Fruit fly (Drosophila melanogaster): ENCODE results near the gene Qsox4.

Qsox4 gene

DNA sequence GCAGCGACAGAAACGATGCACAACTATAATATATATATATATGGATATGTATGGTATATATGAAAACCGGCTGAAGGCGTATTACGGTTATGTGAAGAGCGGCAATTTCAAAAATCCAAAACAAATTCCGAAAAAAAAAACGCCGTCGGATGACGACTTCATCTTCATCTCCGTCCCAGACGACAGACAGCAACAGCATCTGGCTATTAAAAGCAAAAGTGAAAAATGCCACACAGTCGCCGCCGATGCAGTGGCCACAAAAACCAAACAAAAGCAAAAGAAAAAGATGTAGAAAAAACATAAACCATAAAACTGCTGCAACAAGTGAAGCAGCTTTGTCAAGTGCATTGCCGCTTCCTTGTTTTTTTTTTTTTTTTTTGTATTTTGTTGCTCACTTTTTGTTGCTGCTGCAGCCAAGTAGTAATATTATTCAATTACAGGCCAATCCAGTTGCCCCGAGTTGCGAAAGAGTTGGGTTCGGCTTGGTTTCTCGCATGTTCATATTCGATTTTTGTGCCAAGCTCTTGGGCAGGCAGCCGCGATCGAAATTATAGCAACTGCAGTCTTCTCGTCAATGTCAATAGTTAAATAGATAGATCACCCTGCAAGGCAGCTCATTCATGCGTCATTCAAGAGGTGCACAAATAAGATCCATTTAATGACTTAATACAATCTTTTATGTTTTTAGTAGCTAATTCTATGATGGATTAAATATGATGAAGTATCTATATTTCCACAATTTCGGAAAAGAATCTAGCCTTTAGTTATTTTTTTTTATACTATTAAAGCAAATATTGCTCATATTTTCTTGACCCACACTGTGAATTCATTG is 32.2 kb downstream of the Qsox4 start (continued):
- TF ChIP-seq fd102C (GFP tag; optimal IDR thresholded peaks at IDR 0.05) (no peak), cwo (GFP tag; optimal IDR thresholded peaks at IDR 0.05) (no peak), CG18599 (GFP tag; optimal IDR thresholded peaks at IDR 0.05) (no peak), otp (GFP tag; IDR thresholded peaks at IDR 0.05) (no peak), Ptx1 (GFP tag; IDR thresholded peaks at IDR 0.05) (no peak), CG30431 (GFP tag; optimal IDR thresholded peaks at IDR 0.05) (no peak), dysf (GFP tag; IDR thresholded peaks at IDR 0.05) (no peak), emc (GFP tag; optimal IDR thresholded peaks at IDR 0.05) (no peak), CG4730 (GFP tag; IDR thresholded peaks at IDR 0.05) (no peak), insv (GFP tag; optimal IDR thresholded peaks at IDR 0.05) (no peak), CG13624 (GFP tag; optimal IDR thresholded peaks at IDR 0.05) (no peak), CG12219 (GFP tag; optimal IDR thresholded peaks at IDR 0.05) (no peak), CG10431 (GFP tag; optimal IDR thresholded peaks at IDR 0.05) (no peak), pb (GFP tag; optimal IDR thresholded peaks at IDR 0.05) (no peak), Hey (tag; optimal IDR thresholded peaks at IDR 0.05) (no peak), Oli (tag; optimal IDR thresholded peaks at IDR 0.05) (peak; percentile 27), CG14860 (GFP tag; IDR thresholded peaks at IDR 0.05; ENCODE audit: partially characterized antibody) (no peak), D (optimal IDR thresholded peaks at IDR 0.05) (no peak), D (GFP tag; optimal IDR thresholded peaks at IDR 0.05) (no peak), D19A (tag; optimal IDR thresholded peaks at IDR 0.05) (no peak), pfk (GFP tag; optimal IDR thresholded peaks at IDR 0.05) (no peak), CG16863 (GFP tag; optimal IDR thresholded peaks at IDR 0.05) (no peak), zfh1 (GFP tag; IDR thresholded peaks at IDR 0.05) (peak; percentile 39; the same call in 1 of the 3 replicates), CG30403 (GFP tag; optimal IDR thresholded peaks at IDR 0.05) (peak; percentile 15), CG6791 (GFP tag; IDR thresholded peaks at IDR 0.05; ENCODE audit: partially characterized antibody) (no peak), CkIIα-i1 (GFP tag; IDR thresholded peaks at IDR 0.05) (no peak), CG7839 (tag; optimal IDR thresholded peaks at IDR 0.05) (peak; percentile 14), Sox100B (GFP tag; optimal IDR thresholded peaks at IDR 0.05) (peak; percentile 41), CG11398 (GFP tag; optimal IDR thresholded peaks at IDR 0.05) (no peak), pzg (GFP tag; optimal IDR thresholded peaks at IDR 0.05) (no peak), CG6175 (GFP tag; IDR thresholded peaks at IDR 0.05) (no peak), dan (GFP tag; IDR thresholded peaks at IDR 0.05) (no peak), CG31441 (GFP tag; IDR thresholded peaks at IDR 0.05) (0 out of 2 replicates have a peak, but pooled peaks have one; percentile 24), wek (GFP tag; optimal IDR thresholded peaks at IDR 0.05) (no peak), CG2889 (GFP tag; IDR thresholded peaks at IDR 0.05) (no peak), eve (GFP tag; optimal IDR thresholded peaks at IDR 0.05) (peak in 1 of 2 experiments; percentile 81), GATAe (GFP tag; conservative IDR thresholded peaks at IDR 0.05) (no peak), h (optimal IDR thresholded peaks at IDR 0.05) (no peak), CG15011 (GFP tag; optimal IDR thresholded peaks at IDR 0.05) (no peak), CG18619 (GFP tag; optimal IDR thresholded peaks at IDR 0.05) (no peak), Six4 (GFP tag; optimal IDR thresholded peaks at IDR 0.05) (no peak), Hsf (GFP tag; optimal IDR thresholded peaks at IDR 0.05) (peak; percentile 24), amos (GFP tag; IDR thresholded peaks at IDR 0.05; ENCODE audit: partially characterized antibody) (no peak), CG31224 (GFP tag; IDR thresholded peaks at IDR 0.05) (no peak), Xbp1 (GFP tag; optimal IDR thresholded peaks at IDR 0.05) (no peak), ase (GFP tag; IDR thresholded peaks at IDR 0.05) (no peak), da (GFP tag; optimal IDR thresholded peaks at IDR 0.05) (no peak), Kr (GFP tag; optimal IDR thresholded peaks at IDR 0.05) (no peak), ab (GFP tag; optimal IDR thresholded peaks at IDR 0.05) (no peak), CG42726 (GFP tag; IDR thresholded peaks at IDR 0.05; ENCODE audit: partially characterized antibody) (no peak), her (GFP tag; optimal IDR thresholded peaks at IDR 0.05) (no peak)

All from whole organism, embryonic.